Fruit fly (Drosophila melanogaster): ENCODE measurements around the gene AspRS-m.

DNA sequence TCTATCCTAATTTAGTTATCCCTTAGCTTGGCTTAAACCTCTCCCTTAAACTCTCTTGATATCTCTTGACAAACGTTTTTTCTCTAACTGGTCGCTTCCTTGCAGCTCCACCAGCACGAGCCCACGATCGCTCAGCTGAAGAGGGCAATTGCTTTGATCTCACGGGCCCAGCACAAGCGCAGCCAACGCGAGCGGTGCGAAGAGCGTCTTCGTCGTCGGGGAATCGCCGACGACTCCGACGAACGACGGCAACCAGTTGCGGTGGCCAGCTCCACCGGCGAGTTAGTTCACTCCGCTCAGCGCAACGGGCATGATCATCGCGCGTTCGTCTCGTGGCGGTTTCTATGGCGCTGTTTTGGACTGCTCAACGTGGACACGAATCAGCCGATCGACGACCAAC, 54.1 kb downstream of the AspRS-m start:
- no peak for TF ChIP-seq psq (optimal IDR thresholded peaks at IDR 0.05)
- no peak for TF ChIP-seq ttk (optimal IDR thresholded peaks at IDR 0.05)
- no peak for TF ChIP-seq Myc (optimal IDR thresholded peaks at IDR 0.05)
- TF ChIP-seq h (optimal IDR thresholded peaks at IDR 0.05): no peak
- TF ChIP-seq insv (optimal IDR thresholded peaks at IDR 0.05): no peak
